Worm (Caenorhabditis elegans): ENCODE results near the gene spp-4.

DNA sequence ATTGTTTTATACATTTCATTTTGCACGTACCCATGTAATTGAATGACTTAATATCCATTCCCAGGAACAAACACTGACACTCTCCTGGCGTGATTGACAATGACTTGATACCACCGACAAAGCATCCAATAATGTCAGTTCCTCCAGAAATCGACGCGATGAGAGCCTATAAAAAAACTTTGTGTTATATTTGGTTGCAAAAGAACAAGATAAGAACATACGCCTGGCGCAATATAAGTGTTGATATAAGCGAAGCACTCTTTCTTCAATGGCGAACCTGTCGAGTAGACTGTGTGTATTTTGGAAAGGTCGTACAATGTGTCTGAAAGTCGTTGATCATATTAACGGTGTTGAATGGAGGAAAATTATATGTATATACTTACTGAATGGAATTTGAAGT, 15.4 kb downstream of the spp-4 start:
- no peak for TF ChIP-seq ztf-23 (GFP tag; IDR thresholded peaks at IDR 0.05)
- no peak for TF ChIP-seq flt-1 (GFP tag; IDR thresholded peaks at IDR 0.05)
- TF ChIP-seq T22C8.4 (GFP tag; IDR thresholded peaks at IDR 0.05): no peak

All from whole organism, midembryonic.